Worm (Caenorhabditis elegans) whole organism, mixed stage, embryonic: ENCODE data around the gene srg-48.

Experiments
- M03D4.4 ChIP-seq: sonication (generic microtip); optimal IDR thresholded peaks from 2 replicates; lab custom pipeline; 2017; ENCODE audit warnings: mild to moderate bottlenecking, missing genetic modification characterization, missing compliant biosample characterization
- bed-3 ChIP-seq: fragments of 200-800 bp; sonication (Bioruptor generic); optimal IDR thresholded peaks from 3 replicates; lab custom pipeline; 2018; ENCODE audit warnings: mild to moderate bottlenecking, missing genetic modification characterization, moderate library complexity, missing compliant biosample characterization
- blmp-1 ChIP-seq: fragments of 150-350 bp; optimal IDR thresholded peaks from 2 replicates; lab custom pipeline; 2014; ENCODE audit warnings: missing biosample characterization, missing genetic modification characterization
- ceh-39 ChIP-seq: fragments of 150-350 bp; optimal IDR thresholded peaks from 2 replicates; lab custom pipeline; 2014; ENCODE audit warnings: missing biosample characterization, missing genetic modification characterization
- ceh-43 ChIP-seq: fragments of 200-800 bp; sonication (Bioruptor generic); optimal IDR thresholded peaks from 2 replicates; lab custom pipeline; 2018; ENCODE audit warnings: mild to moderate bottlenecking, missing genetic modification characterization, moderate library complexity, missing compliant biosample characterization
- ceh-83 ChIP-seq: fragments of 200-800 bp; sonication (Bioruptor generic); optimal IDR thresholded peaks from 2 replicates; lab custom pipeline; 2018; ENCODE audit warnings: mild to moderate bottlenecking, missing genetic modification characterization, missing compliant biosample characterization
- ces-1 ChIP-seq: fragments of 150-350 bp; optimal IDR thresholded peaks from 2 replicates; lab custom pipeline; 2014; ENCODE audit warnings: missing biosample characterization, missing genetic modification reagents, missing genetic modification characterization
- cnd-1 ChIP-seq: fragments of 200-800 bp; sonication (Bioruptor generic); optimal IDR thresholded peaks from 2 replicates; lab custom pipeline; 2018; ENCODE audit warnings: mild to moderate bottlenecking, missing genetic modification characterization, missing compliant biosample characterization
- drap-1 ChIP-seq: fragments of 200-800 bp; sonication (Bioruptor generic); optimal IDR thresholded peaks from 3 replicates; lab custom pipeline; 2018; ENCODE audit warnings: mild to moderate bottlenecking, missing genetic modification characterization, missing compliant biosample characterization
- elt-1 ChIP-seq: sonication (generic microtip); optimal IDR thresholded peaks from 2 replicates; lab custom pipeline; 2017; ENCODE audit warnings: missing genetic modification characterization, mild to moderate bottlenecking, missing compliant biosample characterization, antibody characterized with exemption, moderate library complexity, borderline replicate concordance; ENCODE audit not compliant: insufficient read depth
- elt-3 ChIP-seq: fragments of 150-350 bp; optimal IDR thresholded peaks from 2 replicates; lab custom pipeline; 2014; ENCODE audit warnings: missing biosample characterization, missing genetic modification characterization
- flh-1 ChIP-seq: fragments of 200-800 bp; sonication (Bioruptor generic); optimal IDR thresholded peaks from 2 replicates; lab custom pipeline; 2018; ENCODE audit warnings: mild to moderate bottlenecking, missing genetic modification characterization, moderate library complexity, missing compliant biosample characterization
- ham-2 ChIP-seq: fragments of 200-800 bp; sonication (Bioruptor generic); optimal IDR thresholded peaks from 2 replicates; lab custom pipeline; 2018; ENCODE audit warnings: mild to moderate bottlenecking, missing genetic modification characterization, missing compliant biosample characterization
- hlh-1 ChIP-seq: fragments of 150-350 bp; optimal IDR thresholded peaks from 2 replicates; lab custom pipeline; 2014; ENCODE audit warnings: missing biosample characterization, missing genetic modification reagents, missing genetic modification characterization
- lin-13 ChIP-seq: fragments of 150-350 bp; optimal IDR thresholded peaks from 2 replicates; lab custom pipeline; 2014; ENCODE audit warnings: missing biosample characterization, missing genetic modification characterization
- lin-32 ChIP-seq: fragments of 200-800 bp; sonication (Bioruptor generic); optimal IDR thresholded peaks from 2 replicates; lab custom pipeline; 2018; ENCODE audit warnings: mild to moderate bottlenecking, missing genetic modification characterization, missing compliant biosample characterization
- lsy-2 ChIP-seq: fragments of 150-350 bp; optimal IDR thresholded peaks from 2 replicates; lab custom pipeline; 2014; ENCODE audit warnings: missing biosample characterization, missing genetic modification characterization
- mab-5 ChIP-seq: fragments of 150-350 bp; optimal IDR thresholded peaks from 2 replicates; lab custom pipeline; 2014; ENCODE audit warnings: missing biosample characterization, missing genetic modification characterization
- mep-1 ChIP-seq: fragments of 150-350 bp; optimal IDR thresholded peaks from 2 replicates; lab custom pipeline; 2017; ENCODE audit warnings: missing biosample characterization, missing genetic modification reagents, missing genetic modification characterization, inconsistent platforms
- mls-2 ChIP-seq: sonication (generic microtip); optimal IDR thresholded peaks from 2 replicates; lab custom pipeline; 2016; ENCODE audit warnings: mild to moderate bottlenecking, missing genetic modification characterization, moderate library complexity, missing compliant biosample characterization
- nhr-12 ChIP-seq: fragments of 150-350 bp; optimal IDR thresholded peaks from 2 replicates; lab custom pipeline; 2014; ENCODE audit warnings: missing biosample characterization, missing genetic modification characterization
- nhr-2 ChIP-seq: fragments of 150-350 bp; optimal IDR thresholded peaks from 2 replicates; lab custom pipeline; 2014; ENCODE audit warnings: missing biosample characterization, missing genetic modification characterization
- nhr-237 ChIP-seq: fragments of 150-350 bp; optimal IDR thresholded peaks from 2 replicates; lab custom pipeline; 2014; ENCODE audit warnings: missing biosample characterization, missing genetic modification characterization
- nhr-28 ChIP-seq: fragments of 150-350 bp; optimal IDR thresholded peaks from 2 replicates; lab custom pipeline; 2014; ENCODE audit warnings: missing biosample characterization, missing genetic modification characterization
- nhr-76 ChIP-seq: sonication (generic microtip); optimal IDR thresholded peaks from 2 replicates; lab custom pipeline; 2017; ENCODE audit warnings: missing biosample characterization, missing genetic modification characterization
- pha-4 ChIP-seq: fragments of 150-350 bp; optimal IDR thresholded peaks from 2 replicates; lab custom pipeline; 2018; ENCODE audit warnings: missing biosample characterization, missing genetic modification reagents, missing genetic modification characterization
- sem-2 ChIP-seq: fragments of 200-800 bp; sonication (Bioruptor generic); optimal IDR thresholded peaks from 2 replicates; lab custom pipeline; 2018; ENCODE audit warnings: mild to moderate bottlenecking, missing genetic modification characterization, missing compliant biosample characterization
- snpc-4 ChIP-seq: fragments of 150-350 bp; optimal IDR thresholded peaks from 2 replicates; lab custom pipeline; 2014; ENCODE audit warnings: missing biosample characterization, missing genetic modification characterization
- sptf-1 ChIP-seq: sonication (generic microtip); optimal IDR thresholded peaks from 2 replicates; lab custom pipeline; 2017; ENCODE audit warnings: mild to moderate bottlenecking, missing genetic modification characterization, moderate library complexity, missing compliant biosample characterization
- tbx-8 ChIP-seq: fragments of 200-800 bp; sonication (Bioruptor generic); optimal IDR thresholded peaks from 2 replicates; lab custom pipeline; 2018; ENCODE audit warnings: mild to moderate bottlenecking, missing genetic modification characterization, moderate library complexity, missing compliant biosample characterization
- unc-120 ChIP-seq: sonication (generic microtip); optimal IDR thresholded peaks from 2 replicates; lab custom pipeline; 2017; ENCODE audit warnings: missing genetic modification characterization, missing compliant biosample characterization; ENCODE audit not compliant: poor library complexity, severe bottlenecking
- unc-39 ChIP-seq: fragments of 150-350 bp; optimal IDR thresholded peaks from 2 replicates; lab custom pipeline; 2014; ENCODE audit warnings: missing biosample characterization, missing genetic modification characterization
- unc-62 ChIP-seq: fragments of 150-350 bp; optimal IDR thresholded peaks from 2 replicates; lab custom pipeline; 2014; ENCODE audit warnings: missing biosample characterization, missing genetic modification reagents, missing genetic modification characterization
- zip-8 ChIP-seq: fragments of 150-350 bp; optimal IDR thresholded peaks from 2 replicates; lab custom pipeline; 2014; ENCODE audit warnings: missing biosample characterization, missing genetic modification characterization
- ztf-11 ChIP-seq: fragments of 150-350 bp; optimal IDR thresholded peaks from 2 replicates; lab custom pipeline; 2014; ENCODE audit warnings: missing biosample characterization, missing genetic modification characterization

Gene srg-48

ce11 chrIV:7084632-7085160 lies 12.5 kb downstream of the srg-48 start, which contains the start of gene rps-4:
TSS of gene rps-4 (minus strand) at chrIV:7084682.
- no peak for TF ChIP-seq sem-2 (GFP tag; lab: Kevin White, UChicago)
- TF ChIP-seq nhr-28 (tag; lab: Kevin White, UChicago) = no peak
- TF ChIP-seq ceh-83 (GFP tag; lab: Kevin White, UChicago) = peak; percentile 36
- TF ChIP-seq nhr-12 (tag; lab: Kevin White, UChicago) = no peak
- TF ChIP-seq snpc-4 = no peak
- no peak for TF ChIP-seq blmp-1
- TF ChIP-seq bed-3 (GFP tag; lab: Kevin White, UChicago) = no peak
- peak; percentile 86 for TF ChIP-seq lsy-2 (tag; lab: Kevin White, UChicago)
- no peak for TF ChIP-seq mls-2 (tag; lab: Kevin White, UChicago)
- TF ChIP-seq pha-4 (tag; lab: Kevin White, UChicago) = peak; percentile 58
- TF ChIP-seq nhr-76 (tag; lab: Kevin White, UChicago) = no peak
- TF ChIP-seq sptf-1 (tag; lab: Kevin White, UChicago) = peak; percentile 76
- no peak for TF ChIP-seq zip-8
- TF ChIP-seq lin-32 (GFP tag; lab: Kevin White, UChicago) = no peak
- TF ChIP-seq lin-13 = peak; percentile 71
- TF ChIP-seq drap-1 (GFP tag; lab: Kevin White, UChicago) = peak; percentile 17
- TF ChIP-seq flh-1 = no peak
- TF ChIP-seq nhr-2 (tag; lab: Kevin White, UChicago) = no peak
- no peak for TF ChIP-seq ceh-43 (GFP tag; lab: Kevin White, UChicago)
- TF ChIP-seq M03D4.4 (tag; lab: Kevin White, UChicago) = peak; percentile 8
- peak; percentile 26 for TF ChIP-seq elt-3 (tag; lab: Kevin White, UChicago)
- TF ChIP-seq unc-62 (GFP tag; lab: Kevin White, UChicago) = peak; percentile 57
- TF ChIP-seq mep-1 (tag; lab: Kevin White, UChicago) = peak; percentile 94
- peak; percentile 82 for TF ChIP-seq hlh-1 (tag; lab: Kevin White, UChicago)
- TF ChIP-seq ces-1 = peak; percentile 59
- no peak for TF ChIP-seq unc-39
- TF ChIP-seq unc-120 (tag; lab: Kevin White, UChicago) = peak; percentile 27
- no peak for TF ChIP-seq elt-1 (tag; lab: Kevin White, UChicago)
- TF ChIP-seq tbx-8 (GFP tag; lab: Kevin White, UChicago) = no peak
- peak; percentile 69 for TF ChIP-seq cnd-1
- TF ChIP-seq mab-5 (tag; lab: Kevin White, UChicago) = no peak
- peak; percentile 39 for TF ChIP-seq ham-2 (GFP tag; lab: Kevin White, UChicago)
- no peak for TF ChIP-seq ztf-11
- TF ChIP-seq nhr-237 (tag; lab: Kevin White, UChicago) = peak; percentile 90
- peak; percentile 64 for TF ChIP-seq ceh-39 (tag; lab: Kevin White, UChicago)

- TF ChIP-seq mep-1 (tag; lab: Kevin White, UChicago) (no peak), mls-2 (tag; lab: Kevin White, UChicago) (no peak), nhr-28 (tag; lab: Kevin White, UChicago) (no peak), snpc-4 (no peak), M03D4.4 (tag; lab: Kevin White, UChicago) (no peak), zip-8 (no peak), ztf-11 (no peak), flh-1 (no peak), lin-32 (GFP tag; lab: Kevin White, UChicago) (no peak), elt-3 (tag; lab: Kevin White, UChicago) (no peak), nhr-12 (tag; lab: Kevin White, UChicago) (no peak), lsy-2 (tag; lab: Kevin White, UChicago) (no peak), nhr-2 (tag; lab: Kevin White, UChicago) (no peak), ham-2 (GFP tag; lab: Kevin White, UChicago) (no peak), nhr-76 (tag; lab: Kevin White, UChicago) (no peak), mab-5 (tag; lab: Kevin White, UChicago) (no peak), ceh-83 (GFP tag; lab: Kevin White, UChicago) (no peak), elt-1 (tag; lab: Kevin White, UChicago) (no peak)
Measured at ce11 chrIV:7094216-7094758, 22.1 kb downstream of the srg-48 start, which contains the start of gene deb-1. TSS of gene deb-1 (minus strand) at chrIV:7094266.
